Fruit fly (Drosophila melanogaster) whole organism, embryonic: Measurements from ENCODE around the gene Muc26B.

Experiments used
- CG11696 ChIP-seq: fragments of 200-800 bp; sonication (Bioruptor generic); IDR thresholded peaks from 2 replicates; pipeline ENCODE4 v1.3.6; 2022; ENCODE audit warnings: missing biosample characterization, missing genetic modification characterization
- CG12071 ChIP-seq: fragments of 200-800 bp; sonication (Bioruptor generic); optimal IDR thresholded peaks from 3 replicates; lab custom pipeline; 2018; ENCODE audit warnings: missing biosample characterization, mild to moderate bottlenecking, missing genetic modification characterization
- CG13624 ChIP-seq: fragments of 200-800 bp; sonication (Bioruptor generic); optimal IDR thresholded peaks from 2 replicates; lab custom pipeline; 2016; ENCODE audit warnings: missing biosample characterization, missing genetic modification characterization
- CG13775 ChIP-seq: fragments of 200-800 bp; sonication (Bioruptor generic); optimal IDR thresholded peaks from 3 replicates; lab custom pipeline; 2017; ENCODE audit warnings: missing biosample characterization, mild to moderate bottlenecking, missing genetic modification characterization
- CG31224 ChIP-seq: fragments of 200-800 bp; sonication (Bioruptor generic); IDR thresholded peaks from 2 replicates; pipeline ENCODE4 v1.3.6; 2022; ENCODE audit warnings: missing biosample characterization, missing genetic modification characterization
- CG9876 ChIP-seq: fragments of 200-800 bp; sonication (Bioruptor generic); optimal IDR thresholded peaks from 2 replicates; lab custom pipeline; 2016; ENCODE audit warnings: missing biosample characterization, missing genetic modification characterization
- Drgx ChIP-seq: fragments of 200-800 bp; sonication (Bioruptor generic); IDR thresholded peaks from 2 replicates; pipeline ENCODE4 v1.3.6; 2022; ENCODE audit warnings: missing biosample characterization, missing genetic modification characterization
- psq ChIP-seq: fragments of 200-800 bp; sonication (Bioruptor generic); optimal IDR thresholded peaks from 2 replicates; lab custom pipeline; 2017; ENCODE audit warnings: missing biosample characterization, missing genetic modification characterization

DNA sequence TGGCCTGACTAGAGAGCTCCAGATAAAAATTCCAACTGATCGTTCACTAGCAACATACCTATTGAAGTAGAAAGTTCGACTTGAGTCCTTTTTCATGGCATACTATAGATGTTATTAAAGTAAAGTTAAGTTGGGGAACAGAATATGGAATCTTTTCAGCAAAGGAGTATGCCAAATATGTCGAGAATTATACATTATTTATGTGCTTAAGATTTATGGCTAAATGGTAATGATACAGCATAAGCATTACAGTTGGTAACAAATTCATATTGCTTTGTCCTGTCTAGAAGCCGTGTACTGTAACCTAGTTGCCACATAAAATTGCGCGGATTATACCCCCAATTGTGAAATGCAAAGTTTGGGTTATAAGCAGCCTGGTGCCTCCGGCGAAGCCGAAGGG, 3.3 kb downstream of the Muc26B start, which contains the start of gene CG31639:
- no peak for TF ChIP-seq psq
- TF ChIP-seq CG13624 (GFP tag; lab: Kevin White, UChicago), result no peak
- TF ChIP-seq CG9876 (GFP tag; lab: Kevin White, UChicago), result no peak
- TF ChIP-seq CG31224, result no peak
- no peak for TF ChIP-seq CG12071 (GFP tag; lab: Kevin White, UChicago)
- no peak for TF ChIP-seq Drgx (GFP tag; lab: Robert Waterston, UW)
- TF ChIP-seq CG11696, result no peak
- no peak for TF ChIP-seq CG13775 (GFP tag; lab: Kevin White, UChicago)
